Worm (Caenorhabditis elegans) whole organism, late embryonic: ENCODE data around the gene prx-19.

Experiments used
- F13H6.1 ChIP-seq: sonication (generic microtip); optimal IDR thresholded peaks from 2 replicates; lab custom pipeline; 2016; ENCODE audit warnings: missing genetic modification characterization, missing compliant biosample characterization
- ama-1 ChIP-seq: fragments of 150-350 bp; optimal IDR thresholded peaks from 2 replicates; lab custom pipeline; 2014
- ceh-2 ChIP-seq: sonication (generic microtip); optimal IDR thresholded peaks from 2 replicates; lab custom pipeline; 2016; ENCODE audit warnings: missing genotype, missing genetic modification characterization, missing compliant biosample characterization
- ceh-9 ChIP-seq: sonication (generic microtip); optimal IDR thresholded peaks from 2 replicates; lab custom pipeline; 2016; ENCODE audit warnings: mild to moderate bottlenecking, missing genetic modification characterization, inconsistent platforms, missing compliant biosample characterization
- dve-1 ChIP-seq: sonication (generic microtip); optimal IDR thresholded peaks from 2 replicates; lab custom pipeline; 2017; ENCODE audit warnings: antibody characterized with exemption, mild to moderate bottlenecking, missing genetic modification characterization, missing compliant biosample characterization
- ets-4 ChIP-seq: sonication (generic microtip); optimal IDR thresholded peaks from 2 replicates; lab custom pipeline; 2016; ENCODE audit warnings: missing genetic modification characterization, missing compliant biosample characterization
- fkh-10 ChIP-seq: fragments of 150-350 bp; optimal IDR thresholded peaks from 2 replicates; lab custom pipeline; 2014; ENCODE audit warnings: missing biosample characterization, missing genetic modification reagents, missing genetic modification characterization
- fkh-6 ChIP-seq: sonication (generic microtip); optimal IDR thresholded peaks from 2 replicates; lab custom pipeline; 2016; ENCODE audit warnings: missing genetic modification characterization, missing compliant biosample characterization
- npax-4 ChIP-seq: sonication (generic microtip); optimal IDR thresholded peaks from 2 replicates; lab custom pipeline; 2016; ENCODE audit warnings: missing genetic modification characterization, missing compliant biosample characterization
- pag-3 ChIP-seq: sonication (generic microtip); optimal IDR thresholded peaks from 2 replicates; lab custom pipeline; 2016; ENCODE audit warnings: missing compliant biosample characterization, missing genetic modification characterization, borderline replicate concordance
- ztf-16 ChIP-seq: sonication (generic microtip); optimal IDR thresholded peaks from 2 replicates; lab custom pipeline; 2017; ENCODE audit warnings: missing genetic modification characterization, missing compliant biosample characterization

- TF ChIP-seq ceh-2 (tag; lab: Kevin White, UChicago) (no peak), ztf-16 (tag; lab: Kevin White, UChicago) (no peak), npax-4 (tag; lab: Kevin White, UChicago) (no peak), ets-4 (tag; lab: Kevin White, UChicago) (no peak), pag-3 (no peak), fkh-6 (no peak), ama-1 (no peak), ceh-9 (no peak), F13H6.1 (tag; lab: Kevin White, UChicago) (no peak), fkh-10 (GFP tag; lab: Kevin White, UChicago) (no peak), dve-1 (tag; lab: Kevin White, UChicago) (no peak)
Observed at ce11 chrIII:8848372-8848771, 39.3 kb upstream of the prx-19 start, which contains the start of gene F44E2.7.
